Worm (Caenorhabditis elegans): Measurements from ENCODE around the gene din-1.

The din-1 gene

ce11 chrII:11619895-11620439 lies 13.4 kb downstream of the din-1 start (continued):
- no peak for TF ChIP-seq Y53G8AR.9 (GFP tag; conservative IDR thresholded peaks at IDR 0.05)
- TF ChIP-seq hmg-20 (GFP tag; IDR thresholded peaks at IDR 0.05) = 0 out of 2 replicates have a peak, but pooled peaks have one; percentile 44
- no peak for TF ChIP-seq nfya-2 (GFP tag; IDR thresholded peaks at IDR 0.05)

- TF ChIP-seq lin-40 (tag; optimal IDR thresholded peaks at IDR 0.05) (peak; percentile 47), sptf-2 (GFP tag; optimal IDR thresholded peaks at IDR 0.05) (no peak), lin-54 (GFP tag; optimal IDR thresholded peaks at IDR 0.05) (no peak), F57A8.1 (GFP tag; optimal IDR thresholded peaks at IDR 0.05) (no peak), hmg-1.2 (GFP tag; IDR thresholded peaks at IDR 0.05) (peak; percentile 57; the same call in 1 of the 2 replicates), nhr-80 (tag; optimal IDR thresholded peaks at IDR 0.05) (peak; percentile 64), C06A6.2 (GFP tag; conservative IDR thresholded peaks at IDR 0.05) (no peak), pha-4 (tag; optimal IDR thresholded peaks at IDR 0.05) (no peak), ZK185.1 (tag; optimal IDR thresholded peaks at IDR 0.05; ENCODE audit: poor library complexity, severe bottlenecking) (peak; percentile 4), C17E4.6 (GFP tag; IDR thresholded peaks at IDR 0.05) (no peak), snpc-4 (GFP tag; optimal IDR thresholded peaks at IDR 0.05) (no peak), snpc-4 (tag; optimal IDR thresholded peaks at IDR 0.05) (peak in 1 of 4 experiments; percentile 0), B0019.2 (GFP tag; conservative IDR thresholded peaks at IDR 0.05) (no peak), mxl-1 (tag; optimal IDR thresholded peaks at IDR 0.05) (no peak), tbp1 (GFP tag; optimal IDR thresholded peaks at IDR 0.05) (peak; percentile 18), ceh-27 (GFP tag; optimal IDR thresholded peaks at IDR 0.05) (peak; percentile 49), dox-1 (GFP tag; IDR thresholded peaks at IDR 0.05) (peak; percentile 34; the same call in 1 of the 2 replicates), egl-44 (GFP tag; IDR thresholded peaks at IDR 0.05) (0 out of 2 replicates have a peak, but pooled peaks have one; percentile 49), lir-1 (GFP tag; conservative IDR thresholded peaks at IDR 0.05) (no peak), cebp-1 (GFP tag; IDR thresholded peaks at IDR 0.05) (no peak), cebp-1 (tag; optimal IDR thresholded peaks at IDR 0.05) (peak; percentile 62), ekl-4 (GFP tag; IDR thresholded peaks at IDR 0.05) (peak; percentile 28; the same call in 1 of the 2 replicates), mcd-1 (GFP tag; IDR thresholded peaks at IDR 0.05) (peak; percentile 40; the same call in 1 of the 2 replicates), let-607 (tag; optimal IDR thresholded peaks at IDR 0.05) (peak in 1 of 2 experiments; percentile 3)
These were observed 14.2 kb downstream of the din-1 start for ce11 chrII:11619171-11619570.

- TF ChIP-seq ztf-18 (tag; optimal IDR thresholded peaks at IDR 0.05) (no peak), ztf-3 (GFP tag; optimal IDR thresholded peaks at IDR 0.05) (no peak), C06A6.2 (GFP tag; conservative IDR thresholded peaks at IDR 0.05) (0 out of 2 replicates have a peak, but pooled peaks have one; percentile 15), lin-40 (tag; optimal IDR thresholded peaks at IDR 0.05) (peak; percentile 22), F37B4.10 (GFP tag; IDR thresholded peaks at IDR 0.05) (no peak), die-1 (tag; optimal IDR thresholded peaks at IDR 0.05) (no peak), attf-5 (GFP tag; optimal IDR thresholded peaks at IDR 0.05) (peak; percentile 8), ztf-26 (tag; optimal IDR thresholded peaks at IDR 0.05) (peak; percentile 18)
These were observed 15.7 kb downstream of the din-1 start for ce11 chrII:11617715-11618114.

- no peak for TF ChIP-seq die-1 (tag; optimal IDR thresholded peaks at IDR 0.05)
- TF ChIP-seq aptf-2 (GFP tag; conservative IDR thresholded peaks at IDR 0.05) = no peak
- TF ChIP-seq B0336.3 (GFP tag; IDR thresholded peaks at IDR 0.05) = no peak
- TF ChIP-seq tlf-1 (GFP tag; optimal IDR thresholded peaks at IDR 0.05) = no peak
- TF ChIP-seq bed-1 (GFP tag; IDR thresholded peaks at IDR 0.05) = no peak
- no peak for TF ChIP-seq C17E4.6 (GFP tag; IDR thresholded peaks at IDR 0.05)
- TF ChIP-seq lin-26 (GFP tag; IDR thresholded peaks at IDR 0.05) = no peak
- no peak for TF ChIP-seq madf-10 (tag; optimal IDR thresholded peaks at IDR 0.05)
- no peak for TF ChIP-seq zfh-2 (GFP tag; conservative IDR thresholded peaks at IDR 0.05)
- no peak for TF ChIP-seq ama-1 (optimal IDR thresholded peaks at IDR 0.05)
- no peak for TF ChIP-seq ama-1 (GFP tag; optimal IDR thresholded peaks at IDR 0.05)
- TF ChIP-seq let-526 (GFP tag; IDR thresholded peaks at IDR 0.05) = no peak
- no peak for TF ChIP-seq efl-1 (GFP tag; optimal IDR thresholded peaks at IDR 0.05)
- no peak for TF ChIP-seq bed-2 (GFP tag; IDR thresholded peaks at IDR 0.05)
These were observed 17.0 kb downstream of the din-1 start for ce11 chrII:11616333-11616942.
